Worm (Caenorhabditis elegans) whole organism, early embryonic: ENCODE data around the gene C30F2.2.

Source experiments
- F13C5.2 ChIP-seq: sonication (generic microtip); optimal IDR thresholded peaks from 2 replicates; lab custom pipeline; 2017; ENCODE audit warnings: mild to moderate bottlenecking, missing genetic modification characterization, inconsistent platforms, missing compliant biosample characterization
- ama-1 ChIP-seq: fragments of 150-350 bp; optimal IDR thresholded peaks from 2 replicates; lab custom pipeline; 2014
- ceh-36 ChIP-seq: sonication (generic microtip); optimal IDR thresholded peaks from 2 replicates; lab custom pipeline; 2016; ENCODE audit warnings: missing genetic modification characterization, inconsistent platforms, missing compliant biosample characterization
- ets-7 ChIP-seq: sonication (generic microtip); optimal IDR thresholded peaks from 2 replicates; lab custom pipeline; 2016; ENCODE audit warnings: missing genotype, missing genetic modification characterization, missing compliant biosample characterization
- sea-1 ChIP-seq: fragments of 200-800 bp; sonication (Bioruptor generic); conservative IDR thresholded peaks from 2 replicates; pipeline ENCODE4 v1.3.6; 2022; ENCODE audit warnings: missing genetic modification characterization, missing compliant biosample characterization

DNA sequence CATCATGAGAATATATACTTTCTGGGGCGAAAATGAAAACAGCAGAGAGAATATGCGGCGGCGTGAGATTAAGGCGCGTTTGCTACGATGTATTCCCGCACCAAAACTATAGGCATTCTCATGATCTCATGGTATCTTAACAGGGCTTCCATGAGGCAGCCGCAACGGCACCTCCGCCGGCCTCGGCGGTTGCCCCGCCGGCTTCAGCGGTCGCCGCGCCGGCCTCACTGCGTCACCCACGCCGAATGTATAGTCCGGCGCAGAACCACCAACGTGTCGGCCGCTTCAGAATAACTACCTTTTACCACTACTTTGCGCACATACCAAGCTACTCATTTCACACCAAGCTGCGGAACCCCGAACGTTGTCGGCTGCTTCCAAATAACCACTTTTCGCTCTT, 32.6 kb upstream of the C30F2.2 start:
- no peak for TF ChIP-seq F13C5.2 (tag; lab: Kevin White, UChicago)
- no peak for TF ChIP-seq sea-1 (GFP tag; lab: Robert Waterston, UW)
- TF ChIP-seq ceh-36 (tag; lab: Kevin White, UChicago) = no peak
- no peak for TF ChIP-seq ama-1 (lab: Kevin White, UChicago)
- TF ChIP-seq ets-7 (tag; lab: Kevin White, UChicago) = no peak
